Worm (Caenorhabditis elegans): ENCODE results near the gene grl-22.

ce11 chrIII:5419527-5419926 is 5.7 kb upstream of the grl-22 start:
- TF ChIP-seq tab-1 (GFP tag; IDR thresholded peaks at IDR 0.05) (no peak), T22C8.4 (GFP tag; IDR thresholded peaks at IDR 0.05) (no peak), ztf-29 (GFP tag; IDR thresholded peaks at IDR 0.05) (no peak), klf-2 (GFP tag; conservative IDR thresholded peaks at IDR 0.05) (no peak), flt-1 (GFP tag; IDR thresholded peaks at IDR 0.05) (no peak), ref-1 (GFP tag; conservative IDR thresholded peaks at IDR 0.05) (no peak), ztf-23 (GFP tag; IDR thresholded peaks at IDR 0.05) (no peak), cog-1 (tag; optimal IDR thresholded peaks at IDR 0.05) (no peak)
